Worm (Caenorhabditis elegans) whole organism, late embryonic: ENCODE measurements around the gene acr-12.

ENCODE experiments used
- ama-1 ChIP-seq: fragments of 150-350 bp; optimal IDR thresholded peaks from 2 replicates; lab custom pipeline; 2014
- ceh-18 ChIP-seq: sonication (generic microtip); optimal IDR thresholded peaks from 2 replicates; lab custom pipeline; 2016; ENCODE audit warnings: missing genetic modification characterization, missing compliant biosample characterization
- eyg-1 ChIP-seq: sonication (generic microtip); optimal IDR thresholded peaks from 2 replicates; lab custom pipeline; 2016; ENCODE audit warnings: missing genotype, missing genetic modification characterization, missing compliant biosample characterization
- madf-2 ChIP-seq: sonication (generic microtip); optimal IDR thresholded peaks from 2 replicates; lab custom pipeline; 2017; ENCODE audit warnings: missing genetic modification characterization, missing compliant biosample characterization
- nhr-11 ChIP-seq: fragments of 150-350 bp; optimal IDR thresholded peaks from 2 replicates; lab custom pipeline; 2014; ENCODE audit warnings: missing biosample characterization, missing genetic modification characterization
- odd-2 ChIP-seq: sonication (generic microtip); optimal IDR thresholded peaks from 2 replicates; lab custom pipeline; 2017; ENCODE audit warnings: antibody characterized with exemption, mild to moderate bottlenecking, missing genetic modification characterization, missing compliant biosample characterization
- pag-3 ChIP-seq: sonication (generic microtip); optimal IDR thresholded peaks from 2 replicates; lab custom pipeline; 2016; ENCODE audit warnings: missing compliant biosample characterization, missing genetic modification characterization, borderline replicate concordance
- pha-4 ChIP-seq: fragments of 150-350 bp; optimal IDR thresholded peaks from 2 replicates; lab custom pipeline; 2018; ENCODE audit warnings: missing biosample characterization, missing genetic modification reagents, missing genetic modification characterization
- pqm-1 ChIP-seq: sonication (generic microtip); optimal IDR thresholded peaks from 2 replicates; lab custom pipeline; 2016; ENCODE audit warnings: missing genetic modification characterization, missing compliant biosample characterization
- rnt-1 ChIP-seq: sonication (generic microtip); optimal IDR thresholded peaks from 2 replicates; lab custom pipeline; 2016; ENCODE audit warnings: missing genetic modification characterization, missing compliant biosample characterization
- ztf-16 ChIP-seq: sonication (generic microtip); optimal IDR thresholded peaks from 2 replicates; lab custom pipeline; 2017; ENCODE audit warnings: missing genetic modification characterization, missing compliant biosample characterization

- TF ChIP-seq pha-4 (tag; lab: Kevin White, UChicago) (no peak), ama-1 (no peak), pqm-1 (tag; lab: Kevin White, UChicago) (no peak), odd-2 (tag; lab: Kevin White, UChicago) (no peak), nhr-11 (tag; lab: Kevin White, UChicago) (no peak), eyg-1 (tag; lab: Kevin White, UChicago) (no peak), madf-2 (tag; lab: Kevin White, UChicago) (no peak), rnt-1 (tag; lab: Kevin White, UChicago) (no peak), pag-3 (tag; lab: Kevin White, UChicago) (no peak), ceh-18 (tag; lab: Kevin White, UChicago) (no peak), ztf-16 (tag; lab: Kevin White, UChicago) (no peak)
Observed at ce11 chrX:13500568-13500967, 32.1 kb upstream of the acr-12 start, which contains the start of gene sad-1.
